Worm (Caenorhabditis elegans): Measurements from ENCODE around the gene M106.2.

M106.2 gene

DNA sequence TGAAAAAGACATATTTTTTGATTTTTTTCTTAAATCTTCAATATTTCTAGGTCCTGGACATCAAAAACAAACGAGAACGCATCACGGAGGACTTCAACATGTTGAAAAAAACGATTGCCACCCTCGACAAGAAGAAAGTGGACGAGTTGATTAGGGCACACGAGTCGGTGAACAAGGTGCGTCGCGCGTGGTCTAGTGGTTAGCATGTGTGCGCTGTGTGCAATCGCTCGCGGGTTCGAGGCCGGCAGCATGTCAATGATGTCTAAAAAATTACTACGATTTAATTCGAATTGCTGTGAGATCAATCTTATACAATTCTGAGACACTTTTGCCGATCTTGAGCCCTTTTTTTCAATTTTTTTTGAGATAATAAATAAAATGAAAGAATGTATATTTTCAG, 9.7 kb downstream of the M106.2 start (continued):
- TF ChIP-seq lim-7 (GFP tag; IDR thresholded peaks at IDR 0.05) (peak; percentile 89), jun-1 (tag; optimal IDR thresholded peaks at IDR 0.05) (no peak), aha-1 (tag) (peak; percentile 98), nhr-6 (tag; optimal IDR thresholded peaks at IDR 0.05) (peak; percentile 69), pqm-1 (tag; optimal IDR thresholded peaks at IDR 0.05) (peak; percentile 6), ceh-44 (GFP tag; IDR thresholded peaks at IDR 0.05) (peak; percentile 67; the same call in 1 of the 2 replicates), lin-29 (GFP tag; IDR thresholded peaks at IDR 0.05) (peak; percentile 64; the same call in 1 of the 2 replicates), lin-38 (GFP tag; IDR thresholded peaks at IDR 0.05) (peak; percentile 85), lin-13 (GFP tag; optimal IDR thresholded peaks at IDR 0.05) (peak; percentile 68), tag-97 (GFP tag; IDR thresholded peaks at IDR 0.05) (no peak), dmd-6 (GFP tag; IDR thresholded peaks at IDR 0.05) (peak; percentile 72), ceh-20 (GFP tag; IDR thresholded peaks at IDR 0.05) (peak; percentile 75), Y5F2A.4 (GFP tag; optimal IDR thresholded peaks at IDR 0.05) (peak; percentile 57), unc-62 (GFP tag; optimal IDR thresholded peaks at IDR 0.05 in 1 of 2) (peak in 1 of 2 experiments; percentile 97), unc-62 (tag; optimal IDR thresholded peaks at IDR 0.05) (no peak), mep-1 (tag; optimal IDR thresholded peaks at IDR 0.05) (peak; percentile 93), php-3 (GFP tag; IDR thresholded peaks at IDR 0.05) (peak; percentile 78), duxl-1 (tag; optimal IDR thresholded peaks at IDR 0.05; ENCODE audit: poor library complexity) (peak; percentile 91), zip-11 (GFP tag; IDR thresholded peaks at IDR 0.05) (0 out of 2 replicates have a peak, but pooled peaks have one; percentile 50), zfp-3 (GFP tag; conservative IDR thresholded peaks at IDR 0.05) (peak; percentile 78; the same call in 1 of the 2 replicates), arid-1 (GFP tag; conservative IDR thresholded peaks at IDR 0.05) (peak; percentile 95), aly-2 (tag; optimal IDR thresholded peaks at IDR 0.05) (peak; percentile 23), ZK337.2 (GFP tag; IDR thresholded peaks at IDR 0.05) (peak; percentile 82; the same call in 1 of the 2 replicates), lsy-2 (tag; optimal IDR thresholded peaks at IDR 0.05) (peak; percentile 35 to 85), mdl-1 (tag; optimal IDR thresholded peaks at IDR 0.05) (peak; percentile 30 to 71), nhr-28 (tag; optimal IDR thresholded peaks at IDR 0.05) (peak; percentile 59), egl-43 (GFP tag; IDR thresholded peaks at IDR 0.05) (peak; percentile 94), cey-2 (tag; optimal IDR thresholded peaks at IDR 0.05; ENCODE audit: borderline replicate concordance, insufficient read depth) (no peak), mes-2 (tag; optimal IDR thresholded peaks at IDR 0.05; ENCODE audit: poor library complexity, severe bottlenecking) (peak; percentile 91), unc-130 (GFP tag; optimal IDR thresholded peaks at IDR 0.05) (peak; percentile 64), nhr-237 (tag; optimal IDR thresholded peaks at IDR 0.05) (no peak), nhr-111 (GFP tag; optimal IDR thresholded peaks at IDR 0.05) (peak; percentile 73), vab-7 (GFP tag; IDR thresholded peaks at IDR 0.05) (peak; percentile 95), mxl-3 (GFP tag; optimal IDR thresholded peaks at IDR 0.05) (peak; percentile 61), hif-1 (tag; optimal IDR thresholded peaks at IDR 0.05) (peak; percentile 50 to 56), ceh-28 (tag; optimal IDR thresholded peaks at IDR 0.05) (no peak)

- TF ChIP-seq saeg-2 (GFP tag; IDR thresholded peaks at IDR 0.05) = no peak
- TF ChIP-seq nhr-237 (tag; optimal IDR thresholded peaks at IDR 0.05) = no peak
- TF ChIP-seq dve-1 (tag; optimal IDR thresholded peaks at IDR 0.05; ENCODE audit: insufficient read depth) = no peak
- no peak for TF ChIP-seq R02D3.7 (tag; optimal IDR thresholded peaks at IDR 0.05)
- no peak for TF ChIP-seq lin-29 (GFP tag; IDR thresholded peaks at IDR 0.05)
- no peak for TF ChIP-seq aly-2 (tag; optimal IDR thresholded peaks at IDR 0.05)
- no peak for TF ChIP-seq nhr-102 (tag; optimal IDR thresholded peaks at IDR 0.05)
- TF ChIP-seq nhr-48 (tag; optimal IDR thresholded peaks at IDR 0.05) = no peak
- TF ChIP-seq Y48G9A.11 (GFP tag; IDR thresholded peaks at IDR 0.05) = no peak
- no peak for TF ChIP-seq unc-39 (tag; optimal IDR thresholded peaks at IDR 0.05)
- TF ChIP-seq ceh-20 (GFP tag; IDR thresholded peaks at IDR 0.05) = no peak
- no peak for TF ChIP-seq nhr-11 (tag; optimal IDR thresholded peaks at IDR 0.05)
- TF ChIP-seq nhr-76 (tag; optimal IDR thresholded peaks at IDR 0.05) = no peak
- TF ChIP-seq fkh-10 (GFP tag; optimal IDR thresholded peaks at IDR 0.05) = no peak
- TF ChIP-seq ceh-62 (tag; optimal IDR thresholded peaks at IDR 0.05) = no peak
- no peak for TF ChIP-seq dmd-9 (GFP tag; IDR thresholded peaks at IDR 0.05)
- TF ChIP-seq Y5F2A.4 (GFP tag; optimal IDR thresholded peaks at IDR 0.05) = no peak
- TF ChIP-seq dmd-6 (GFP tag; IDR thresholded peaks at IDR 0.05) = no peak
- no peak for TF ChIP-seq F37D6.2 (tag; optimal IDR thresholded peaks at IDR 0.05)
Measured at ce11 chrII:10838550-10838949, 11.3 kb downstream of the M106.2 start.
